Worm (Caenorhabditis elegans): ENCODE measurements around the gene Y5H2B.3.

DNA sequence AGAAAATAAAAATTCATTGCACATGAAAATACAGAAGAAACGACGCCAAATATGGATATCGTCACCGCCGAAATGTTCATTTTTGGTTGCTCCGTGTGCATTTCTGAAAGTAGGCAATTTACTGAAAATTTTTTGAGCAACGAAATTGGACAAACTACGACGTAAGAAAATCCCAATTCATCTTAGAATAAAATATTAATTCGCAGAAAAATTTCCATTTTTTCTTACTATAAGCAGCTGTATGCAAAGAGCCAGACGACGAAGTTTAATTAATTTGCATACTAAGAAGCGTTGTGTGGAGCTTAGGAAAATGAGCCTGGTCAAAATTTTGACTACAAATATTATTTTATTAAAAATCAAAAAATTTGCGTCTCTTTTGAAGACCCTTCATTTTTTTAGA lies 21.4 kb upstream of the Y5H2B.3 start, which contains the start of gene srbc-19:
- TF ChIP-seq sma-3 (GFP tag; optimal IDR thresholded peaks at IDR 0.05) (no peak), elt-1 (tag; optimal IDR thresholded peaks at IDR 0.05) (no peak), nhr-129 (tag; optimal IDR thresholded peaks at IDR 0.05) (no peak)

Data from whole organism, L2 larva.